Worm (Caenorhabditis elegans): ENCODE data around the gene btb-19.

ce11 chrII:14525013-14525412 is 3.1 kb upstream of the btb-19 start, which contains the start of gene F57C2.4:
- TF ChIP-seq die-1 (tag; optimal IDR thresholded peaks at IDR 0.05): no peak
- no peak for TF ChIP-seq rcor-1 (GFP tag; IDR thresholded peaks at IDR 0.05)
- TF ChIP-seq B0336.3 (GFP tag; IDR thresholded peaks at IDR 0.05): no peak
- TF ChIP-seq ama-1 (optimal IDR thresholded peaks at IDR 0.05): no peak
- no peak for TF ChIP-seq ama-1 (GFP tag; optimal IDR thresholded peaks at IDR 0.05)

All from whole organism, young adult.